Fruit fly (Drosophila melanogaster) whole organism, embryonic: ENCODE data around the gene pix.
A peak's percentile ranks its signal among the peaks of the same experiment; 100 is the strongest.

ENCODE experiments used
- BEAF-32 ChIP-seq: fragments of 200-800 bp; sonication (Bioruptor generic); optimal IDR thresholded peaks from 3 replicates; lab custom pipeline; 2017; ENCODE audit warnings: missing biosample characterization, missing genetic modification characterization, mild to moderate bottlenecking, moderate library complexity, missing genetic modification reagents
- CG10267 ChIP-seq: fragments of 200-800 bp; sonication (Bioruptor generic); optimal IDR thresholded peaks from 2 replicates; lab custom pipeline; 2018; ENCODE audit warnings: missing biosample characterization, mild to moderate bottlenecking, missing genetic modification characterization, moderate library complexity
- CG12071 ChIP-seq: fragments of 200-800 bp; sonication (Bioruptor generic); optimal IDR thresholded peaks from 3 replicates; lab custom pipeline; 2018; ENCODE audit warnings: missing biosample characterization, mild to moderate bottlenecking, missing genetic modification characterization
- CG13775 ChIP-seq: fragments of 200-800 bp; sonication (Bioruptor generic); optimal IDR thresholded peaks from 3 replicates; lab custom pipeline; 2017; ENCODE audit warnings: missing biosample characterization, mild to moderate bottlenecking, missing genetic modification characterization
- CG14050 ChIP-seq: fragments of 200-800 bp; sonication (Bioruptor generic); IDR thresholded peaks from 3 replicates; pipeline ENCODE4 v1.3.6; 2022; ENCODE audit warnings: missing biosample characterization, missing genetic modification characterization
- CG14441 ChIP-seq: fragments of 200-800 bp; sonication (Bioruptor generic); IDR thresholded peaks from 2 replicates; pipeline ENCODE4 v1.3.6; 2022; ENCODE audit warnings: missing biosample characterization, missing genetic modification characterization
- CG1603 ChIP-seq: fragments of 200-800 bp; sonication (Bioruptor generic); optimal IDR thresholded peaks from 2 replicates; lab custom pipeline; 2019; ENCODE audit warnings: missing biosample characterization, mild to moderate bottlenecking, missing genetic modification characterization, moderate library complexity
- CG1792 ChIP-seq: fragments of 200-800 bp; sonication (Bioruptor generic); optimal IDR thresholded peaks from 2 replicates; lab custom pipeline; 2016; ENCODE audit warnings: missing biosample characterization, missing genetic modification characterization
- CG18476 ChIP-seq: fragments of 200-800 bp; sonication (Bioruptor generic); optimal IDR thresholded peaks from 2 replicates; lab custom pipeline; 2016; ENCODE audit warnings: missing biosample characterization, mild to moderate bottlenecking, missing genetic modification characterization
- CG2202 ChIP-seq: fragments of 200-800 bp; sonication (Bioruptor generic); optimal IDR thresholded peaks from 2 replicates; lab custom pipeline; 2018; ENCODE audit warnings: missing biosample characterization, mild to moderate bottlenecking, missing genetic modification characterization
- CG30403 ChIP-seq: fragments of 200-800 bp; sonication (Bioruptor generic); optimal IDR thresholded peaks from 3 replicates; lab custom pipeline; 2016; ENCODE audit warnings: missing biosample characterization, missing genetic modification characterization
- CG31388 ChIP-seq: fragments of 200-800 bp; sonication (Bioruptor generic); optimal IDR thresholded peaks from 2 replicates; lab custom pipeline; 2016; ENCODE audit warnings: missing biosample characterization, missing genetic modification characterization
- CG34376 ChIP-seq: fragments of 200-800 bp; sonication (Bioruptor generic); optimal IDR thresholded peaks from 2 replicates; lab custom pipeline; 2018; ENCODE audit warnings: missing biosample characterization, mild to moderate bottlenecking, missing genetic modification characterization
- CG6689 ChIP-seq: fragments of 200-800 bp; sonication (Bioruptor generic); IDR thresholded peaks from 2 replicates; pipeline ENCODE4 v1.3.6; 2022; ENCODE audit warnings: missing biosample characterization, missing genetic modification characterization
- CG6791 ChIP-seq: fragments of 200-800 bp; sonication (Bioruptor generic); IDR thresholded peaks from 3 replicates; pipeline ENCODE4 v1.3.6; 2022; ENCODE audit warnings: missing biosample characterization, missing genetic modification characterization; ENCODE audit not compliant: partially characterized antibody
- CG7745 ChIP-seq: fragments of 200-800 bp; sonication (Bioruptor generic); optimal IDR thresholded peaks from 2 replicates; lab custom pipeline; 2018; ENCODE audit warnings: missing biosample characterization, mild to moderate bottlenecking, missing genetic modification characterization, moderate library complexity
- CG8290 ChIP-seq, 3 experiments: fragments of 200-800 bp; sonication (Bioruptor generic); optimal IDR thresholded peaks; 2 replicates each; lab custom pipeline; 2016 to 2019; ENCODE audit warnings: missing biosample characterization in 3 of 3, missing genetic modification characterization in 3 of 3, mild to moderate bottlenecking in 2 of 3, moderate library complexity in 1 of 3
- CG9609 ChIP-seq: fragments of 200-800 bp; sonication (Bioruptor generic); optimal IDR thresholded peaks from 3 replicates; lab custom pipeline; 2016; ENCODE audit warnings: missing biosample characterization, missing genetic modification characterization
- CG9797 ChIP-seq: fragments of 200-800 bp; sonication (Bioruptor generic); optimal IDR thresholded peaks from 3 replicates; lab custom pipeline; 2018; ENCODE audit warnings: missing biosample characterization, mild to moderate bottlenecking, missing genetic modification characterization
- CG9817 ChIP-seq: fragments of 200-800 bp; sonication (Bioruptor generic); optimal IDR thresholded peaks from 2 replicates; lab custom pipeline; 2018; ENCODE audit warnings: missing biosample characterization, mild to moderate bottlenecking, missing genetic modification characterization, moderate library complexity
- Dad ChIP-seq: fragments of 200-800 bp; sonication (Bioruptor generic); optimal IDR thresholded peaks from 3 replicates; lab custom pipeline; 2016; ENCODE audit warnings: missing biosample characterization, missing genetic modification characterization
- Doc3 ChIP-seq: fragments of 200-800 bp; sonication (Bioruptor generic); IDR thresholded peaks from 3 replicates; pipeline ENCODE4 v1.3.6; 2022; ENCODE audit warnings: missing biosample characterization, missing genetic modification characterization; ENCODE audit not compliant: partially characterized antibody
- Dref ChIP-seq: fragments of 200-800 bp; sonication (Bioruptor generic); IDR thresholded peaks from 2 replicates; pipeline ENCODE4 v1.3.6; 2022; ENCODE audit warnings: missing biosample characterization, missing genetic modification characterization
- Drgx ChIP-seq: fragments of 200-800 bp; sonication (Bioruptor generic); IDR thresholded peaks from 2 replicates; pipeline ENCODE4 v1.3.6; 2022; ENCODE audit warnings: missing biosample characterization, missing genetic modification characterization
- Eip74EF ChIP-seq, 2 experiments: fragments of 200-800 bp in 1 of 2; fragments of >200 bp in 1 of 2; sonication (Bioruptor generic) in 1 of 2; optimal IDR thresholded peaks; 2 replicates each; lab custom pipeline; 2017 to 2019; ENCODE audit warnings: missing biosample characterization in 2 of 2, missing genetic modification characterization in 2 of 2, mild to moderate bottlenecking in 1 of 2, moderate library complexity in 1 of 2
- H15 ChIP-seq: fragments of 200-800 bp; sonication (Bioruptor generic); IDR thresholded peaks from 3 replicates; pipeline ENCODE4 v1.3.6; 2022; ENCODE audit warnings: missing biosample characterization, missing genetic modification characterization
- HLH3B ChIP-seq: fragments of 200-800 bp; sonication (Bioruptor generic); IDR thresholded peaks from 2 replicates; pipeline ENCODE4 v1.3.6; 2022; ENCODE audit warnings: missing biosample characterization, missing genetic modification characterization
- HmgZ ChIP-seq: fragments of 200-800 bp; sonication (Bioruptor generic); optimal IDR thresholded peaks from 2 replicates; lab custom pipeline; 2018; ENCODE audit warnings: missing biosample characterization, mild to moderate bottlenecking, missing genetic modification characterization
- NfI ChIP-seq: fragments of 200-800 bp; sonication (Bioruptor generic); optimal IDR thresholded peaks from 3 replicates; lab custom pipeline; 2018; ENCODE audit warnings: missing biosample characterization, mild to moderate bottlenecking, missing genetic modification characterization, moderate library complexity
- Sry-β ChIP-seq: fragments of 200-800 bp; sonication (Bioruptor generic); optimal IDR thresholded peaks from 2 replicates; lab custom pipeline; 2018; ENCODE audit warnings: missing biosample characterization, mild to moderate bottlenecking, missing genetic modification characterization, moderate library complexity
- Sry-δ ChIP-seq: fragments of 200-800 bp; sonication (Bioruptor generic); optimal IDR thresholded peaks from 2 replicates; lab custom pipeline; 2016; ENCODE audit warnings: missing biosample characterization, missing genetic modification characterization
- Stat92E ChIP-seq, 3 experiments: fragments of >200 bp in 2 of 3; fragments of 200-800 bp in 1 of 3; sonication (Bioruptor generic) in 1 of 3; optimal IDR thresholded peaks; 2 replicates each; lab custom pipeline; 2017 to 2019; ENCODE audit warnings: missing biosample characterization in 3 of 3, missing genetic modification characterization in 3 of 3, mild to moderate bottlenecking in 1 of 3, moderate library complexity in 1 of 3
- Xbp1 ChIP-seq: fragments of 200-800 bp; sonication (Bioruptor generic); optimal IDR thresholded peaks from 3 replicates; lab custom pipeline; 2016; ENCODE audit warnings: missing biosample characterization, mild to moderate bottlenecking, missing genetic modification characterization
- ac ChIP-seq: fragments of 200-800 bp; sonication (Bioruptor generic); optimal IDR thresholded peaks from 3 replicates; lab custom pipeline; 2017; ENCODE audit warnings: missing biosample characterization, mild to moderate bottlenecking, missing genetic modification characterization
- ara ChIP-seq: fragments of 200-800 bp; sonication (Bioruptor generic); IDR thresholded peaks from 2 replicates; pipeline ENCODE4 v1.3.6; 2022; ENCODE audit warnings: missing biosample characterization, missing genetic modification characterization
- ash1 ChIP-seq: fragments of 200-800 bp; sonication (Bioruptor generic); optimal IDR thresholded peaks from 2 replicates; lab custom pipeline; 2018; ENCODE audit warnings: missing biosample characterization, mild to moderate bottlenecking, missing genetic modification characterization
- dati ChIP-seq: fragments of 200-800 bp; sonication (Bioruptor generic); IDR thresholded peaks from 2 replicates; pipeline ENCODE4 v1.3.6; 2022; ENCODE audit warnings: missing biosample characterization, missing genetic modification characterization
- dmrt11E ChIP-seq: fragments of 200-800 bp; sonication (Bioruptor generic); optimal IDR thresholded peaks from 3 replicates; lab custom pipeline; 2018; ENCODE audit warnings: missing biosample characterization, mild to moderate bottlenecking, missing genetic modification characterization, moderate library complexity
- esg ChIP-seq: fragments of 200-800 bp; sonication (Bioruptor generic); conservative IDR thresholded peaks from 2 replicates; pipeline ENCODE4 v1.3.6; 2022; ENCODE audit warnings: missing biosample characterization, missing genetic modification characterization
- hb ChIP-seq: fragments of 200-800 bp; sonication (Bioruptor generic); IDR thresholded peaks from 3 replicates; pipeline ENCODE4 v1.3.6; 2022; ENCODE audit warnings: missing biosample characterization, missing genetic modification characterization; ENCODE audit not compliant: partially characterized antibody
- maf-S ChIP-seq: fragments of 200-800 bp; sonication (Bioruptor generic); optimal IDR thresholded peaks from 2 replicates; lab custom pipeline; 2016; ENCODE audit warnings: missing biosample characterization, missing genetic modification characterization
- repo ChIP-seq: fragments of 200-800 bp; sonication (Bioruptor generic); optimal IDR thresholded peaks from 2 replicates; lab custom pipeline; 2016; ENCODE audit warnings: missing biosample characterization, missing genetic modification characterization
- rib ChIP-seq: fragments of 200-800 bp; sonication (Bioruptor generic); IDR thresholded peaks from 2 replicates; pipeline ENCODE4 v1.3.6; 2022; ENCODE audit warnings: missing biosample characterization, missing genetic modification characterization
- sima ChIP-seq: fragments of 200-800 bp; sonication (Bioruptor generic); optimal IDR thresholded peaks from 2 replicates; lab custom pipeline; 2016; ENCODE audit warnings: missing biosample characterization, missing genetic modification characterization
- stc ChIP-seq: fragments of 200-800 bp; sonication (Bioruptor generic); IDR thresholded peaks from 2 replicates; pipeline ENCODE4 v1.3.6; 2022; ENCODE audit warnings: missing biosample characterization, missing genetic modification characterization
- stwl ChIP-seq: fragments of 200-800 bp; sonication (Bioruptor generic); optimal IDR thresholded peaks from 3 replicates; lab custom pipeline; 2018; ENCODE audit warnings: missing biosample characterization, mild to moderate bottlenecking, missing genetic modification characterization, moderate library complexity
- tx ChIP-seq: fragments of 200-800 bp; sonication (Bioruptor generic); optimal IDR thresholded peaks from 2 replicates; lab custom pipeline; 2016; ENCODE audit warnings: missing biosample characterization, missing genetic modification characterization
- unc-4 ChIP-seq: fragments of 200-800 bp; sonication (Bioruptor generic); IDR thresholded peaks from 2 replicates; pipeline ENCODE4 v1.3.6; 2022; ENCODE audit warnings: missing biosample characterization, missing genetic modification characterization; ENCODE audit not compliant: partially characterized antibody

Gene pix

dm6 chr3L:8951507-8951906 is 23.1 kb downstream of the pix start (continued):
- TF ChIP-seq CG6791 (GFP tag; lab: Robert Waterston, UW), result no peak

dm6 chr3L:8950955-8951354 is 23.6 kb downstream of the pix start:
- no peak for TF ChIP-seq CG31388 (GFP tag; lab: Kevin White, UChicago)
- no peak for TF ChIP-seq Drgx (GFP tag; lab: Robert Waterston, UW)
- peak; percentile 31 for TF ChIP-seq Xbp1 (GFP tag; lab: Kevin White, UChicago)
- no peak for TF ChIP-seq tx (GFP tag; lab: Kevin White, UChicago)
- TF ChIP-seq CG18476 (GFP tag; lab: Kevin White, UChicago), result no peak
- TF ChIP-seq Dad (GFP tag; lab: Kevin White, UChicago), result no peak
- TF ChIP-seq hb (GFP tag; lab: Robert Waterston, UW), result no peak
- TF ChIP-seq stwl (tag; lab: Kevin White, UChicago), result no peak
- no peak for TF ChIP-seq Doc3
- TF ChIP-seq CG10267, result peak; percentile 22
- no peak for TF ChIP-seq NfI
- no peak for TF ChIP-seq Sry-δ (GFP tag; lab: Kevin White, UChicago)
- no peak for TF ChIP-seq unc-4 (GFP tag; lab: Robert Waterston, UW)
- no peak for TF ChIP-seq ash1 (GFP tag; lab: Kevin White, UChicago)
- peak; percentile 41; the same call in 1 of the 2 replicates for TF ChIP-seq stc (GFP tag; lab: Robert Waterston, UW)
- peak; percentile 45; the same call in 1 of the 2 replicates for TF ChIP-seq HLH3B (GFP tag; lab: Robert Waterston, UW)
- TF ChIP-seq BEAF-32 (GFP tag; lab: Kevin White, UChicago), result no peak
- no peak for TF ChIP-seq CG8290 (GFP tag; optimal IDR thresholded peaks at IDR 0.05; lab: Kevin White, UChicago)
- TF ChIP-seq CG8290 (tag; optimal IDR thresholded peaks at IDR 0.05; lab: Kevin White, UChicago), result no peak
- TF ChIP-seq HmgZ (tag; lab: Kevin White, UChicago), result no peak
- TF ChIP-seq CG34376, result no peak
- no peak for TF ChIP-seq maf-S (GFP tag; lab: Kevin White, UChicago)
- no peak for TF ChIP-seq CG7745 (tag; lab: Kevin White, UChicago)
- TF ChIP-seq ara (GFP tag; lab: Robert Waterston, UW), result 0 out of 2 replicates have a peak, but pooled peaks have one; percentile 28
- TF ChIP-seq CG6791 (GFP tag; lab: Robert Waterston, UW), result no peak
- peak; percentile 65 for TF ChIP-seq CG6689 (GFP tag; lab: Robert Waterston, UW)
- no peak for TF ChIP-seq CG1792 (GFP tag; lab: Kevin White, UChicago)
- no peak for TF ChIP-seq rib (GFP tag; lab: Robert Waterston, UW)
- TF ChIP-seq Sry-β (GFP tag; lab: Kevin White, UChicago), result no peak
- no peak for TF ChIP-seq CG9797 (GFP tag; lab: Kevin White, UChicago)
- peak in 1 of 2 experiments; percentile 13 for TF ChIP-seq Eip74EF (GFP tag; optimal IDR thresholded peaks at IDR 0.05; lab: Kevin White, UChicago)
- no peak for TF ChIP-seq CG14441 (GFP tag; lab: Robert Waterston, UW)
- TF ChIP-seq CG13775, result peak; percentile 23
- TF ChIP-seq repo (GFP tag; lab: Kevin White, UChicago), result no peak
- TF ChIP-seq dmrt11E (tag; lab: Kevin White, UChicago), result peak; percentile 20
- TF ChIP-seq CG9817 (tag; lab: Kevin White, UChicago), result peak; percentile 7
- no peak for TF ChIP-seq CG1603 (tag; lab: Kevin White, UChicago)
- TF ChIP-seq CG30403 (GFP tag; lab: Kevin White, UChicago), result peak; percentile 26
- TF ChIP-seq CG14050 (GFP tag; lab: Robert Waterston, UW), result no peak
- TF ChIP-seq esg (GFP tag; lab: Robert Waterston, UW), result peak; percentile 23; the same call in 1 of the 2 replicates
- TF ChIP-seq H15 (GFP tag; lab: Robert Waterston, UW), result no peak
- TF ChIP-seq CG9609 (GFP tag; lab: Kevin White, UChicago), result no peak
- no peak for TF ChIP-seq Dref (GFP tag; lab: Robert Waterston, UW)
- no peak for TF ChIP-seq dati
- no peak for TF ChIP-seq CG2202 (tag; lab: Kevin White, UChicago)
- no peak for TF ChIP-seq sima (GFP tag; lab: Kevin White, UChicago)
- TF ChIP-seq ac (GFP tag; lab: Kevin White, UChicago), result no peak
- no peak for TF ChIP-seq CG12071
- no peak for TF ChIP-seq Stat92E (GFP tag; optimal IDR thresholded peaks at IDR 0.05; lab: Kevin White, UChicago)
